ENCODE assay signal across 4 fruit fly cellular contexts in the genomic region with DNA sequence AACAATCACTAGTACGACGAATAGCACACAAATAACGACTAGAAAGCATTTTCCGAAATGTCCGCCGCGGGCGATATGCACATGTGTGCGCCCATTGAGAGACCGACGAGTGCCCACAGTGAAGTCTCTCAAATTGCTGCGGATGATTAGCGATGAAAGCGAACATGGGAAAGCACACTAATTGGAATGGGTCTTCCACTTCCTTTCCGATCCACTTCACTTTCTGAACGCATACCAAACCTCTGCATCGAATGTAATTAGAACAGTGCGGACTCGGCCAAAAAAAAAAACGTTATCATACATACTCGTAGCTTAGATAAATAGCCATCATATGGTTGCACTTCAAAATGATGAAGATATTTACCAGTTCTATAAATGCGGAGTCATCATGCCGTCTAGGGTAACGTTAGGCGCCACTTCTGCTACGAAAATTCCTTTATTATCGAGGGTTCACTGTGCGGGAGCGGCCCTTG.
TF ChIP-seq lines count a peak whose summit lies in the region.

No protein-coding gene starts in this region.

TF ChIP-seq in whole organism, adult, 20 proteins besides CTCF, POLR2A, EP300 and RAD21 (continued from another document):
- TF ChIP-seq pad (GFP tag; optimal IDR thresholded peaks at IDR 0.05; lab: Kevin White, UChicago) (peak; percentile 16), bab1 (GFP tag; optimal IDR thresholded peaks at IDR 0.05; lab: Kevin White, UChicago) (no peak), CG7045 (GFP tag; optimal IDR thresholded peaks at IDR 0.05; lab: Kevin White, UChicago) (peak; percentile 23)

TF ChIP-seq in whole organism, embryonic, 481 proteins besides CTCF, POLR2A, EP300 and RAD21 (continued from another document and continues in another):
- peak; percentile 50; the same call in 1 of the 2 replicates for TF ChIP-seq CG31441 (GFP tag; IDR thresholded peaks at IDR 0.05; lab: Robert Waterston, UW)
- peak; percentile 68 for TF ChIP-seq gsb-n (tag; optimal IDR thresholded peaks at IDR 0.05; lab: Kevin White, UChicago)
- TF ChIP-seq sd (tag; optimal IDR thresholded peaks at IDR 0.05; lab: Kevin White, UChicago): peak; percentile 50
- 0 out of 2 replicates have a peak, but pooled peaks have one; percentile 6 for TF ChIP-seq CG32532 (GFP tag; IDR thresholded peaks at IDR 0.05; lab: Robert Waterston, UW)
- TF ChIP-seq CG14014 (GFP tag; IDR thresholded peaks at IDR 0.05; lab: Robert Waterston, UW): no peak
- no peak for TF ChIP-seq CG15073 (GFP tag; optimal IDR thresholded peaks at IDR 0.05; lab: Kevin White, UChicago)
- no peak for TF ChIP-seq Lim3 (GFP tag; IDR thresholded peaks at IDR 0.05; lab: Robert Waterston, UW)
- TF ChIP-seq ewg (GFP tag; optimal IDR thresholded peaks at IDR 0.05; lab: Kevin White, UChicago): peak; percentile 25
- TF ChIP-seq Sry-β (GFP tag; optimal IDR thresholded peaks at IDR 0.05; lab: Kevin White, UChicago): no peak
- TF ChIP-seq CG32767 (GFP tag; IDR thresholded peaks at IDR 0.05; lab: Robert Waterston, UW): no peak; the same call in 1 of the 2 replicates
- TF ChIP-seq repo (GFP tag; optimal IDR thresholded peaks at IDR 0.05; lab: Kevin White, UChicago): no peak
- TF ChIP-seq CG31365 (tag; optimal IDR thresholded peaks at IDR 0.05; lab: Kevin White, UChicago): no peak
- TF ChIP-seq Jarid2 (GFP tag; optimal IDR thresholded peaks at IDR 0.05; lab: Kevin White, UChicago): no peak
- peak; percentile 18 for TF ChIP-seq crc (GFP tag; optimal IDR thresholded peaks at IDR 0.05; lab: Kevin White, UChicago)
- TF ChIP-seq CG4424 (GFP tag; optimal IDR thresholded peaks at IDR 0.05; lab: Kevin White, UChicago): peak; percentile 11
- peak; percentile 45 for TF ChIP-seq CG7839 (tag; optimal IDR thresholded peaks at IDR 0.05; lab: Kevin White, UChicago)
- no peak for TF ChIP-seq Sry-δ (GFP tag; optimal IDR thresholded peaks at IDR 0.05; lab: Kevin White, UChicago)
- no peak for TF ChIP-seq Hr39 (optimal IDR thresholded peaks at IDR 0.05; lab: Kevin White, UChicago)
- no peak for TF ChIP-seq CG18011 (GFP tag; optimal IDR thresholded peaks at IDR 0.05; lab: Kevin White, UChicago)
- no peak for TF ChIP-seq CG8478 (optimal IDR thresholded peaks at IDR 0.05; lab: Kevin White, UChicago)
- TF ChIP-seq B-H1 (GFP tag; IDR thresholded peaks at IDR 0.05; lab: Robert Waterston, UW): peak; percentile 16; the same call in 1 of the 3 replicates
- peak; percentile 33 for TF ChIP-seq Chrac-16 (GFP tag; optimal IDR thresholded peaks at IDR 0.05; lab: Kevin White, UChicago)
- no peak for TF ChIP-seq CG2889 (GFP tag; IDR thresholded peaks at IDR 0.05; lab: Robert Waterston, UW)
- peak; percentile 6 for TF ChIP-seq CG17359 (tag; optimal IDR thresholded peaks at IDR 0.05; lab: Kevin White, UChicago)
- TF ChIP-seq CG3163 (GFP tag; optimal IDR thresholded peaks at IDR 0.05; lab: Kevin White, UChicago): peak; percentile 35
- no peak for TF ChIP-seq CG5953 (GFP tag; IDR thresholded peaks at IDR 0.05; lab: Robert Waterston, UW)
- TF ChIP-seq CG2116 (GFP tag; optimal IDR thresholded peaks at IDR 0.05; lab: Kevin White, UChicago): peak; percentile 10
- TF ChIP-seq ara (GFP tag; IDR thresholded peaks at IDR 0.05; lab: Robert Waterston, UW): peak; percentile 63
- TF ChIP-seq maf-S (GFP tag; optimal IDR thresholded peaks at IDR 0.05; lab: Kevin White, UChicago): no peak
- peak; percentile 49; the same call in 1 of the 2 replicates for TF ChIP-seq Awh (GFP tag; IDR thresholded peaks at IDR 0.05; lab: Robert Waterston, UW)
- peak; percentile 15; the same call in 1 of the 2 replicates for TF ChIP-seq amos (GFP tag; IDR thresholded peaks at IDR 0.05; lab: Robert Waterston, UW; ENCODE audit: partially characterized antibody)
- TF ChIP-seq seq (GFP tag; IDR thresholded peaks at IDR 0.05; lab: Robert Waterston, UW): no peak
- TF ChIP-seq exex (tag; optimal IDR thresholded peaks at IDR 0.05; lab: Kevin White, UChicago): no peak
- TF ChIP-seq Hmr (GFP tag; optimal IDR thresholded peaks at IDR 0.05; lab: Kevin White, UChicago): no peak
- no peak for TF ChIP-seq Bteb2 (GFP tag; optimal IDR thresholded peaks at IDR 0.05; lab: Kevin White, UChicago)
- no peak for TF ChIP-seq gt (GFP tag; IDR thresholded peaks at IDR 0.05; lab: Robert Waterston, UW)
- TF ChIP-seq sim (GFP tag; IDR thresholded peaks at IDR 0.05; lab: Robert Waterston, UW): no peak
- TF ChIP-seq CG4404 (GFP tag; IDR thresholded peaks at IDR 0.05; lab: Robert Waterston, UW): 0 out of 2 replicates have a peak, but pooled peaks have one; percentile 40
- no peak for TF ChIP-seq aop (GFP tag; IDR thresholded peaks at IDR 0.05; lab: Robert Waterston, UW)
- TF ChIP-seq Antp (GFP tag; optimal IDR thresholded peaks at IDR 0.05; lab: Kevin White, UChicago): peak; percentile 57
- peak; percentile 43 for TF ChIP-seq gem (tag; optimal IDR thresholded peaks at IDR 0.05; lab: Kevin White, UChicago)

TF ChIP-seq in whole organism, prepupa, 60 proteins besides CTCF, POLR2A, EP300 and RAD21 (continued from another document):
- peak in 1 of 2 experiments; percentile 55 for TF ChIP-seq salr (GFP tag; optimal IDR thresholded peaks at IDR 0.05; lab: Kevin White, UChicago)
- TF ChIP-seq CG11902 (GFP tag; optimal IDR thresholded peaks at IDR 0.05; lab: Kevin White, UChicago): no peak
- peak; percentile 13 for TF ChIP-seq Met (GFP tag; optimal IDR thresholded peaks at IDR 0.05; lab: Kevin White, UChicago)
- TF ChIP-seq CG7368 (GFP tag; optimal IDR thresholded peaks at IDR 0.05; lab: Kevin White, UChicago): no peak
- TF ChIP-seq CG15336 (GFP tag; IDR thresholded peaks at IDR 0.05; lab: Robert Waterston, UW): peak; percentile 53
- 0 out of 3 replicates have a peak, but pooled peaks have one; percentile 45 for TF ChIP-seq CG6163 (GFP tag; IDR thresholded peaks at IDR 0.05; lab: Robert Waterston, UW)
- peak; percentile 1 for TF ChIP-seq spab (GFP tag; optimal IDR thresholded peaks at IDR 0.05; lab: Kevin White, UChicago)
- no peak for TF ChIP-seq ss (GFP tag; optimal IDR thresholded peaks at IDR 0.05; lab: Kevin White, UChicago)
- TF ChIP-seq lz (GFP tag; optimal IDR thresholded peaks at IDR 0.05; lab: Kevin White, UChicago): peak; percentile 37
- TF ChIP-seq Sox102F (GFP tag; optimal IDR thresholded peaks at IDR 0.05; lab: Kevin White, UChicago): no peak
- no peak for TF ChIP-seq Eip93F (GFP tag; optimal IDR thresholded peaks at IDR 0.05; lab: Kevin White, UChicago)
- no peak for TF ChIP-seq CG1621 (tag; optimal IDR thresholded peaks at IDR 0.05; lab: Kevin White, UChicago)
- no peak for TF ChIP-seq CG8319 (GFP tag; optimal IDR thresholded peaks at IDR 0.05; lab: Kevin White, UChicago)
- peak; percentile 41 for TF ChIP-seq CG10631 (GFP tag; optimal IDR thresholded peaks at IDR 0.05; lab: Kevin White, UChicago)
- TF ChIP-seq esn (GFP tag; optimal IDR thresholded peaks at IDR 0.05; lab: Kevin White, UChicago): peak; percentile 42
- no peak for TF ChIP-seq Ets21C (GFP tag; optimal IDR thresholded peaks at IDR 0.05; lab: Kevin White, UChicago)
- no peak for TF ChIP-seq acj6 (GFP tag; optimal IDR thresholded peaks at IDR 0.05; lab: Kevin White, UChicago)
- TF ChIP-seq CG6854 (GFP tag; optimal IDR thresholded peaks at IDR 0.05; lab: Kevin White, UChicago): no peak
- no peak for TF ChIP-seq vri (GFP tag; optimal IDR thresholded peaks at IDR 0.05; lab: Kevin White, UChicago)
- TF ChIP-seq Hr39 (GFP tag; optimal IDR thresholded peaks at IDR 0.05; lab: Kevin White, UChicago): peak; percentile 5
- peak; percentile 7 for TF ChIP-seq CG6276 (GFP tag; optimal IDR thresholded peaks at IDR 0.05; lab: Kevin White, UChicago)
- peak; percentile 60 for TF ChIP-seq eg (GFP tag; IDR thresholded peaks at IDR 0.05; lab: Robert Waterston, UW)
- no peak for TF ChIP-seq CG9139 (GFP tag; optimal IDR thresholded peaks at IDR 0.05; lab: Kevin White, UChicago)
- peak; percentile 11 for TF ChIP-seq CG6792 (GFP tag; optimal IDR thresholded peaks at IDR 0.05; lab: Kevin White, UChicago)
- peak; percentile 74 for TF ChIP-seq Eip78C (GFP tag; lab: Kevin White, UChicago)
- TF ChIP-seq Sox15 (GFP tag; optimal IDR thresholded peaks at IDR 0.05; lab: Kevin White, UChicago): no peak
- no peak for TF ChIP-seq CG34406 (GFP tag; optimal IDR thresholded peaks at IDR 0.05; lab: Kevin White, UChicago)
- TF ChIP-seq Blimp-1 (GFP tag; optimal IDR thresholded peaks at IDR 0.05; lab: Kevin White, UChicago): no peak
- TF ChIP-seq CG3032 (tag; optimal IDR thresholded peaks at IDR 0.05; lab: Kevin White, UChicago): peak; percentile 9
- no peak for TF ChIP-seq Lpt (GFP tag; optimal IDR thresholded peaks at IDR 0.05; lab: Kevin White, UChicago)
- TF ChIP-seq fkh (GFP tag; optimal IDR thresholded peaks at IDR 0.05; lab: Kevin White, UChicago): peak; percentile 32
- peak; percentile 51; the same call in 1 of the 2 replicates for TF ChIP-seq CG11294 (GFP tag; IDR thresholded peaks at IDR 0.05; lab: Robert Waterston, UW)
- peak; percentile 58 for TF ChIP-seq Sox14 (GFP tag; optimal IDR thresholded peaks at IDR 0.05; lab: Kevin White, UChicago)
- no peak for TF ChIP-seq fd59A (GFP tag; optimal IDR thresholded peaks at IDR 0.05; lab: Kevin White, UChicago)
- TF ChIP-seq CG3919 (GFP tag; optimal IDR thresholded peaks at IDR 0.05; lab: Kevin White, UChicago): no peak
- peak; percentile 71 for TF ChIP-seq svp (GFP tag; lab: Kevin White, UChicago)
- no peak for TF ChIP-seq CG8632 (GFP tag; optimal IDR thresholded peaks at IDR 0.05; lab: Kevin White, UChicago)
- TF ChIP-seq CG10669 (GFP tag; optimal IDR thresholded peaks at IDR 0.05; lab: Kevin White, UChicago): no peak
- peak; percentile 9 for TF ChIP-seq dac (GFP tag; optimal IDR thresholded peaks at IDR 0.05; lab: Kevin White, UChicago)
- TF ChIP-seq CG4318 (GFP tag; optimal IDR thresholded peaks at IDR 0.05; lab: Kevin White, UChicago): peak; percentile 13
- TF ChIP-seq Gug (GFP tag; IDR thresholded peaks at IDR 0.05; lab: Robert Waterston, UW): 0 out of 2 replicates have a peak, but pooled peaks have one; percentile 48
- peak; percentile 46 for TF ChIP-seq pdm3 (GFP tag; optimal IDR thresholded peaks at IDR 0.05; lab: Kevin White, UChicago)

TF ChIP-seq in whole organism, wandering third instar larva, 38 proteins besides CTCF, POLR2A, EP300 and RAD21 (continued from another document):
- peak; percentile 20 for TF ChIP-seq rgr (GFP tag; optimal IDR thresholded peaks at IDR 0.05; lab: Kevin White, UChicago)
- TF ChIP-seq Dfd (GFP tag; optimal IDR thresholded peaks at IDR 0.05; lab: Kevin White, UChicago): no peak
- no peak for TF ChIP-seq Myc (optimal IDR thresholded peaks at IDR 0.05; lab: Kevin White, UChicago)
- TF ChIP-seq dsf (GFP tag; optimal IDR thresholded peaks at IDR 0.05; lab: Kevin White, UChicago; ENCODE audit: borderline replicate concordance): no peak
- no peak for TF ChIP-seq Vsx2 (GFP tag; optimal IDR thresholded peaks at IDR 0.05; lab: Kevin White, UChicago; ENCODE audit: partially characterized antibody)
- no peak for TF ChIP-seq lola (GFP tag; optimal IDR thresholded peaks at IDR 0.05; lab: Kevin White, UChicago)
- peak in 1 of 2 experiments; percentile 23 for TF ChIP-seq foxo (GFP tag; optimal IDR thresholded peaks at IDR 0.05; lab: Kevin White, UChicago)
- TF ChIP-seq Abd-B (GFP tag; optimal IDR thresholded peaks at IDR 0.05; lab: Kevin White, UChicago): no peak
- peak; percentile 3 for TF ChIP-seq HLH106 (tag; optimal IDR thresholded peaks at IDR 0.05; lab: Kevin White, UChicago)
- no peak for TF ChIP-seq GATAd (GFP tag; optimal IDR thresholded peaks at IDR 0.05; lab: Kevin White, UChicago)
- no peak for TF ChIP-seq Mio (GFP tag; optimal IDR thresholded peaks at IDR 0.05; lab: Kevin White, UChicago)
